Worm (Caenorhabditis elegans): ENCODE data around the gene Y58A7A.1.

DNA sequence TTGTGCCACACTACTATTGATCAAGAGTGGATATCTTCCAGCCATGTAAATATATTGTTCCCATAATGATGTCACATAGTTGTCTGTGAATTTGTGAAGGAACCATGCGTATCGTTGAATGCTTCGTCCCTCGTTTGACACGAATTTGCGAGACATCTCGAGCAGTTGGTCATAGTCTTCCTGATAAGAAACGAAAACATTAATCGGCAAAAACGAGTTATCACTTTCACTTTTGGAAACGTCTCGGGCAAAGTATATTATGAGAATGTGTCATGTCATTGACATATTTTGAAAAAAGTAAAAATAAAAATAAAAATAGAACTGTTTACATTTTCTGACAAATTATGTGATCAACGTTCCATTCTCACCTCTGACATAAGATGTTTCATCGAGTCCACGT, 42.9 kb downstream of the Y58A7A.1 start:
- no peak for TF ChIP-seq ceh-13 (GFP tag; optimal IDR thresholded peaks at IDR 0.05)
- TF ChIP-seq ama-1 (optimal IDR thresholded peaks at IDR 0.05), result no peak
- no peak for TF ChIP-seq flt-1 (GFP tag; IDR thresholded peaks at IDR 0.05)
- TF ChIP-seq F13C5.2 (tag; optimal IDR thresholded peaks at IDR 0.05), result no peak
- TF ChIP-seq sea-1 (GFP tag; conservative IDR thresholded peaks at IDR 0.05), result no peak
- TF ChIP-seq tra-4 (tag; optimal IDR thresholded peaks at IDR 0.05), result no peak
